Worm (Caenorhabditis elegans): ENCODE data around the gene ncs-4.

DNA sequence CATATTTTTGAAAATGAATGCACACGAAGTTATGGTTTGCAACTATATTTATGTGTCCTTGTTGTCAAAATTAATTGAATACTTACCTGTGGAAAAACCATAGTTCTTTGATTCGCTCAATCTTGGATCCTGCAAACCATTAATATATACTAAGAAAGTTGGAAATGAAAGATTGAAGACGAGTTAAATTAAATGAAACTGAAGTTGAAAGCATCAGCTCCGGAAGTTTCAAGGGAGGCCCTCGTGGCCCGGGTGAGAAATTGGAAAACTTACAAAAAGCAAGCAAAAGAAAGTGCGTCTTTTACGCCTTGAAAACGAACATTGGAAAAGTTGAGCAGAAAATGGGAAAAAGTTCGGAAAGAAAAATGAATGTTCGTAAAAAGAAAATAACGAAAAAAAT lies 43.2 kb upstream of the ncs-4 start, which contains the start of gene unc-58:
- no peak for TF ChIP-seq dao-5 (tag; optimal IDR thresholded peaks at IDR 0.05)
- TF ChIP-seq him-1 (tag; optimal IDR thresholded peaks at IDR 0.05) = no peak
- TF ChIP-seq W03F9.2 (tag; optimal IDR thresholded peaks at IDR 0.05) = no peak
